Worm (Caenorhabditis elegans) whole organism, L1 larva: ENCODE data around the gene ilcr-2.
A peak's percentile ranks its signal among the peaks of the same experiment; 100 is the strongest.

Experiments
- C16A3.4 ChIP-seq: fragments of 150-350 bp; optimal IDR thresholded peaks from 2 replicates; lab custom pipeline; 2014; ENCODE audit warnings: missing biosample characterization, missing genetic modification characterization
- F16B12.6 ChIP-seq: fragments of 150-350 bp; optimal IDR thresholded peaks from 2 replicates; lab custom pipeline; 2014; ENCODE audit warnings: missing biosample characterization, missing genetic modification characterization
- Y116A8C.19 ChIP-seq: sonication (generic microtip); optimal IDR thresholded peaks from 2 replicates; lab custom pipeline; 2016; ENCODE audit warnings: missing compliant biosample characterization, missing genetic modification characterization, borderline replicate concordance
- aha-1 ChIP-seq: fragments of 150-350 bp; optimal IDR thresholded peaks from 2 replicates; lab custom pipeline; 2014; ENCODE audit warnings: missing biosample characterization, missing genetic modification characterization
- aly-2 ChIP-seq: fragments of 150-350 bp; optimal IDR thresholded peaks from 2 replicates; lab custom pipeline; 2014; ENCODE audit warnings: missing biosample characterization, missing genetic modification characterization
- ceh-63 ChIP-seq: fragments of 200-800 bp; sonication (Bioruptor generic); optimal IDR thresholded peaks from 2 replicates; lab custom pipeline; 2018; ENCODE audit warnings: mild to moderate bottlenecking, missing genetic modification characterization, missing compliant biosample characterization
- ceh-8 ChIP-seq: fragments of 200-800 bp; sonication (Bioruptor generic); optimal IDR thresholded peaks from 2 replicates; lab custom pipeline; 2018; ENCODE audit warnings: mild to moderate bottlenecking, missing genetic modification characterization, moderate library complexity, missing compliant biosample characterization
- ceh-88 ChIP-seq: fragments of 200-800 bp; sonication (Bioruptor generic); IDR thresholded peaks from 2 replicates; pipeline ENCODE4 v1.3.6; 2022; ENCODE audit warnings: missing genetic modification characterization, missing compliant biosample characterization
- ceh-90 ChIP-seq: sonication (generic microtip); optimal IDR thresholded peaks from 2 replicates; lab custom pipeline; 2016; ENCODE audit warnings: missing genetic modification characterization, missing compliant biosample characterization
- ces-1 ChIP-seq: fragments of 150-350 bp; optimal IDR thresholded peaks from 2 replicates; lab custom pipeline; 2014; ENCODE audit warnings: missing biosample characterization, missing genetic modification reagents, missing genetic modification characterization
- dpl-1 ChIP-seq, 3 experiments: fragments of 150-350 bp in 2 of 3; sonication (generic microtip) in 1 of 3; optimal IDR thresholded peaks; 2 replicates each; lab custom pipeline; 2014 to 2017; ENCODE audit warnings: missing biosample characterization in 3 of 3, missing genetic modification characterization in 3 of 3, missing genetic modification reagents in 3 of 3
- dsc-1 ChIP-seq: sonication (generic microtip); optimal IDR thresholded peaks from 2 replicates; lab custom pipeline; 2016; ENCODE audit warnings: mild to moderate bottlenecking, missing genetic modification characterization, missing compliant biosample characterization
- efl-1 ChIP-seq, 4 experiments: fragments of 150-350 bp; optimal IDR thresholded peaks in 3 of 4; peaks in 1 of 4; 1 replicate in 1 of 4; 2 replicates in 3 of 4; lab custom pipeline; 2014; ENCODE audit warnings: missing biosample characterization in 2 of 4, missing genetic modification characterization in 2 of 4, missing genetic modification reagents in 2 of 4
- efl-3 ChIP-seq: fragments of 200-800 bp; sonication (Bioruptor generic); optimal IDR thresholded peaks from 2 replicates; lab custom pipeline; 2018; ENCODE audit warnings: mild to moderate bottlenecking, missing genetic modification characterization, missing compliant biosample characterization
- elt-2 ChIP-seq: sonication (generic microtip); optimal IDR thresholded peaks from 2 replicates; lab custom pipeline; 2016; ENCODE audit warnings: missing genetic modification characterization, mild to moderate bottlenecking, inconsistent platforms, missing compliant biosample characterization, missing genetic modification reagents
- elt-3 ChIP-seq, 6 experiments: fragments of 150-350 bp in 1 of 6; sonication (generic microtip); optimal IDR thresholded peaks; 2 replicates each; lab custom pipeline; 2017 to 2018; ENCODE audit warnings: missing biosample characterization in 6 of 6, missing genetic modification characterization in 6 of 6, inconsistent platforms in 1 of 6
- fkh-10 ChIP-seq: sonication (generic microtip); optimal IDR thresholded peaks from 2 replicates; lab custom pipeline; 2017; ENCODE audit warnings: missing biosample characterization, missing genetic modification reagents, missing genetic modification characterization
- fkh-8 ChIP-seq: sonication (generic microtip); optimal IDR thresholded peaks from 2 replicates; lab custom pipeline; 2016; ENCODE audit warnings: mild to moderate bottlenecking, missing genetic modification characterization, missing compliant biosample characterization
- grh-1 ChIP-seq: fragments of 200-800 bp; sonication (Bioruptor generic); IDR thresholded peaks from 2 replicates; pipeline ENCODE4 v1.3.6; 2022; ENCODE audit warnings: missing genetic modification reagents, missing genetic modification characterization, missing compliant biosample characterization
- hlh-4 ChIP-seq: sonication (generic microtip); optimal IDR thresholded peaks from 2 replicates; lab custom pipeline; 2016; ENCODE audit warnings: mild to moderate bottlenecking, missing genetic modification characterization, missing compliant biosample characterization
- hpl-2 ChIP-seq: fragments of 150-350 bp; optimal IDR thresholded peaks from 2 replicates; lab custom pipeline; 2014; ENCODE audit warnings: missing biosample characterization, missing genetic modification reagents, missing genetic modification characterization
- irx-1 ChIP-seq: sonication (generic microtip); optimal IDR thresholded peaks from 2 replicates; lab custom pipeline; 2016; ENCODE audit warnings: missing genetic modification characterization, missing compliant biosample characterization
- isw-1 ChIP-seq: fragments of 200-800 bp; sonication (Bioruptor generic); IDR thresholded peaks from 2 replicates; pipeline ENCODE4 v1.3.6; 2022; ENCODE audit warnings: missing genetic modification characterization, missing compliant biosample characterization
- jun-1 ChIP-seq: fragments of 150-350 bp; optimal IDR thresholded peaks from 2 replicates; lab custom pipeline; 2014; ENCODE audit warnings: missing biosample characterization, missing genetic modification reagents, missing genetic modification characterization
- lin-14 ChIP-seq: fragments of 200-800 bp; sonication (Bioruptor generic); optimal IDR thresholded peaks from 2 replicates; lab custom pipeline; 2018; ENCODE audit warnings: mild to moderate bottlenecking, missing genetic modification characterization, moderate library complexity, missing compliant biosample characterization
- lin-15B ChIP-seq: fragments of 150-350 bp; sonication (generic microtip); optimal IDR thresholded peaks from 3 replicates; lab custom pipeline; 2014; ENCODE audit warnings: missing biosample characterization, missing genetic modification characterization
- lin-35 ChIP-seq, 2 experiments: fragments of 150-350 bp; optimal IDR thresholded peaks; 2 replicates each; lab custom pipeline; 2014; ENCODE audit warnings: missing biosample characterization in 2 of 2, missing genetic modification characterization in 2 of 2, missing genetic modification reagents in 2 of 2
- lin-39 ChIP-seq: fragments of 150-350 bp; optimal IDR thresholded peaks from 2 replicates; lab custom pipeline; 2014; ENCODE audit warnings: missing biosample characterization, missing genetic modification reagents, missing genetic modification characterization
- lsy-2 ChIP-seq, 2 experiments: fragments of 150-350 bp; optimal IDR thresholded peaks; 2 replicates each; lab custom pipeline; 2014; ENCODE audit warnings: missing biosample characterization in 2 of 2, missing genetic modification characterization in 2 of 2
- mdl-1 ChIP-seq, 2 experiments: fragments of 150-350 bp; optimal IDR thresholded peaks; 2 replicates each; lab custom pipeline; 2014 to 2017; ENCODE audit warnings: missing biosample characterization in 2 of 2, missing genetic modification characterization in 2 of 2, inconsistent platforms in 1 of 2
- mef-2 ChIP-seq: fragments of 150-350 bp; optimal IDR thresholded peaks from 2 replicates; lab custom pipeline; 2014; ENCODE audit warnings: missing biosample characterization, missing genetic modification characterization
- mep-1 ChIP-seq: fragments of 150-350 bp; optimal IDR thresholded peaks from 2 replicates; lab custom pipeline; 2014; ENCODE audit warnings: missing biosample characterization, missing genetic modification characterization
- nhr-28 ChIP-seq: fragments of 150-350 bp; optimal IDR thresholded peaks from 2 replicates; lab custom pipeline; 2014; ENCODE audit warnings: missing biosample characterization, missing genetic modification characterization
- nhr-71 ChIP-seq: sonication (generic microtip); optimal IDR thresholded peaks from 2 replicates; lab custom pipeline; 2016; ENCODE audit warnings: mild to moderate bottlenecking, missing genetic modification characterization, moderate library complexity, missing compliant biosample characterization
- nhr-76 ChIP-seq: sonication (generic microtip); optimal IDR thresholded peaks from 2 replicates; lab custom pipeline; 2017; ENCODE audit warnings: missing biosample characterization, missing genetic modification characterization
- nhr-84 ChIP-seq: sonication (generic microtip); optimal IDR thresholded peaks from 2 replicates; lab custom pipeline; 2017; ENCODE audit warnings: missing biosample characterization, missing genetic modification characterization
- nhr-85 ChIP-seq: sonication (generic microtip); peaks from one replicate; lab custom pipeline; 2016; ENCODE audit warnings: missing genetic modification characterization, inconsistent platforms, missing compliant biosample characterization
- pag-3 ChIP-seq: sonication (generic microtip); optimal IDR thresholded peaks from 2 replicates; lab custom pipeline; 2017; ENCODE audit warnings: missing genetic modification characterization, mild to moderate bottlenecking, missing compliant biosample characterization, antibody characterized with exemption, borderline replicate concordance; ENCODE audit not compliant: insufficient read depth
- pax-3 ChIP-seq: fragments of 200-800 bp; sonication (Bioruptor generic); optimal IDR thresholded peaks from 2 replicates; lab custom pipeline; 2018; ENCODE audit warnings: mild to moderate bottlenecking, missing genetic modification characterization, moderate library complexity, missing compliant biosample characterization
- pqm-1 ChIP-seq: sonication (generic microtip); optimal IDR thresholded peaks from 3 replicates; lab custom pipeline; 2017; ENCODE audit warnings: missing biosample characterization, missing genetic modification characterization
- snpc-4 ChIP-seq: fragments of 150-350 bp; optimal IDR thresholded peaks from 2 replicates; lab custom pipeline; 2014; ENCODE audit warnings: missing biosample characterization, missing genetic modification characterization
- sox-4 ChIP-seq: sonication (generic microtip); optimal IDR thresholded peaks from 2 replicates; lab custom pipeline; 2016; ENCODE audit warnings: missing genetic modification characterization, missing compliant biosample characterization
- swsn-7 ChIP-seq: sonication (generic microtip); optimal IDR thresholded peaks from 2 replicates; lab custom pipeline; 2016; ENCODE audit warnings: missing genetic modification characterization, missing compliant biosample characterization
- tbx-2 ChIP-seq: sonication (generic microtip); optimal IDR thresholded peaks from 2 replicates; lab custom pipeline; 2016; ENCODE audit warnings: missing genetic modification characterization, missing compliant biosample characterization
- tlp-1 ChIP-seq: fragments of 150-350 bp; optimal IDR thresholded peaks from 2 replicates; lab custom pipeline; 2014; ENCODE audit warnings: missing biosample characterization, missing genetic modification characterization
- unc-130 ChIP-seq: fragments of 150-350 bp; optimal IDR thresholded peaks from 2 replicates; lab custom pipeline; 2017; ENCODE audit warnings: missing biosample characterization, missing genetic modification characterization, inconsistent platforms
- unc-62 ChIP-seq: fragments of 150-350 bp; optimal IDR thresholded peaks from 2 replicates; lab custom pipeline; 2014; ENCODE audit warnings: missing biosample characterization, missing genetic modification reagents, missing genetic modification characterization
- unc-86 ChIP-seq: sonication (generic microtip); optimal IDR thresholded peaks from 2 replicates; lab custom pipeline; 2016; ENCODE audit warnings: missing genetic modification characterization, missing compliant biosample characterization
- vab-15 ChIP-seq: sonication (generic microtip); optimal IDR thresholded peaks from 2 replicates; lab custom pipeline; 2017; ENCODE audit warnings: missing genotype, mild to moderate bottlenecking, missing genetic modification characterization, missing compliant biosample characterization
- xbp-1 ChIP-seq: sonication (generic microtip); optimal IDR thresholded peaks from 2 replicates; lab custom pipeline; 2016; ENCODE audit warnings: missing genetic modification characterization, missing compliant biosample characterization
- zip-4 ChIP-seq: fragments of 200-800 bp; sonication (Bioruptor generic); optimal IDR thresholded peaks from 2 replicates; lab custom pipeline; 2018; ENCODE audit warnings: mild to moderate bottlenecking, missing genetic modification characterization, moderate library complexity, missing compliant biosample characterization
- ztf-4 ChIP-seq: fragments of 150-350 bp; optimal IDR thresholded peaks from 2 replicates; lab custom pipeline; 2014; ENCODE audit warnings: missing biosample characterization, missing genetic modification characterization

ilcr-2 gene

DNA sequence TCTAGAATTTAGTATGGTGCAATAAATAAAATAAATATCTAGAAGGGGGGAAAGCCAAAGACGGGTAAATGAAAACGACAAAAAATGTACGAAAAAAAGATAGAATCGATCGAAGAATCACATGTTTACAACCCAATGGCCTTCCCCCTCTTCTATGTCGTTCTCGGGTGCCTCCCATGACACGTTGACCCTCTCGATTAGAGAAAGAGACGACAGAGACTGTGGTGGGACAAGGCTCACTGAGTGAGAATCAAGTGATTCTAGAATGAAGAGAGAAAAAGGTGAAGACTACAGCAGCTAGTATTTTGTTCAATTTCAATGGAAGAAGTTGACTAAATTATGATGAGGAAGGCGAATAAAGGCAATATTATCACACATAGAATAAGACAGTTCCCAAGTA, 49.0 kb upstream of the ilcr-2 start (continued):
- TF ChIP-seq elt-2: peak; percentile 59
- no peak for TF ChIP-seq grh-1 (GFP tag; lab: Robert Waterston, UW)
- TF ChIP-seq unc-86 (tag; lab: Kevin White, UChicago): no peak
- TF ChIP-seq tlp-1: no peak
- TF ChIP-seq ceh-90: no peak
- TF ChIP-seq vab-15 (tag; lab: Kevin White, UChicago): no peak
- peak; percentile 21 to 60 (median 58) for TF ChIP-seq dpl-1 (GFP tag; optimal IDR thresholded peaks at IDR 0.05; lab: Kevin White, UChicago)
- no peak for TF ChIP-seq irx-1
- no peak for TF ChIP-seq unc-130 (tag; lab: Kevin White, UChicago)
- peak; percentile 78 for TF ChIP-seq nhr-71 (tag; lab: Kevin White, UChicago)
- TF ChIP-seq lin-35 (GFP tag; optimal IDR thresholded peaks at IDR 0.05; lab: Kevin White, UChicago): peak; percentile 60 to 78
- no peak for TF ChIP-seq mef-2 (tag; lab: Kevin White, UChicago)
- no peak for TF ChIP-seq nhr-84 (tag; lab: Kevin White, UChicago)
- no peak for TF ChIP-seq aly-2 (tag; lab: Kevin White, UChicago)
- peak; percentile 19 for TF ChIP-seq xbp-1 (tag; lab: Kevin White, UChicago)
- TF ChIP-seq zip-4 (GFP tag; lab: Kevin White, UChicago): no peak
- no peak for TF ChIP-seq aha-1
- no peak for TF ChIP-seq ces-1
- no peak for TF ChIP-seq Y116A8C.19
- no peak for TF ChIP-seq ceh-88
- peak in 1 of 6 experiments; percentile 74 for TF ChIP-seq elt-3 (tag; optimal IDR thresholded peaks at IDR 0.05; lab: Kevin White, UChicago)
- no peak for TF ChIP-seq fkh-8 (tag; lab: Kevin White, UChicago)
- TF ChIP-seq jun-1: no peak
- peak; percentile 56 to 73 for TF ChIP-seq lsy-2 (tag; optimal IDR thresholded peaks at IDR 0.05; lab: Kevin White, UChicago)
- no peak for TF ChIP-seq fkh-10 (GFP tag; lab: Kevin White, UChicago)
- peak; percentile 55 for TF ChIP-seq C16A3.4 (tag; lab: Kevin White, UChicago)
- no peak for TF ChIP-seq dsc-1
- no peak for TF ChIP-seq unc-62 (GFP tag; lab: Kevin White, UChicago)
- TF ChIP-seq pax-3: no peak
- TF ChIP-seq lin-14: peak; percentile 85
- TF ChIP-seq lin-39 (tag; lab: Kevin White, UChicago): no peak
- TF ChIP-seq ztf-4 (tag; lab: Kevin White, UChicago): peak; percentile 36
- no peak for TF ChIP-seq nhr-28
- no peak for TF ChIP-seq hlh-4 (tag; lab: Kevin White, UChicago)
- no peak for TF ChIP-seq pag-3 (tag; lab: Kevin White, UChicago)
- no peak for TF ChIP-seq nhr-76
- TF ChIP-seq efl-3: no peak
- TF ChIP-seq nhr-85 (tag; lab: Kevin White, UChicago): peak; percentile 79
- peak; percentile 6 for TF ChIP-seq snpc-4 (tag; lab: Kevin White, UChicago)
- TF ChIP-seq lin-15B (tag; lab: Kevin White, UChicago): no peak
- TF ChIP-seq tbx-2 (tag; lab: Kevin White, UChicago): no peak
- TF ChIP-seq swsn-7: peak; percentile 48
- peak; percentile 70 for TF ChIP-seq mep-1 (tag; lab: Kevin White, UChicago)
- peak in 1 of 2 experiments; percentile 62 for TF ChIP-seq mdl-1 (tag; optimal IDR thresholded peaks at IDR 0.05; lab: Kevin White, UChicago)
- TF ChIP-seq ceh-8 (GFP tag; lab: Kevin White, UChicago): no peak
- TF ChIP-seq hpl-2 (GFP tag; lab: Kevin White, UChicago): no peak
- TF ChIP-seq F16B12.6: peak; percentile 34
- peak; percentile 45 to 55 for TF ChIP-seq efl-1 (optimal IDR thresholded peaks at IDR 0.05; lab: Kevin White, UChicago)
- peak; percentile 45 to 89 for TF ChIP-seq efl-1 (GFP tag; optimal IDR thresholded peaks at IDR 0.05 in 1 of 2; lab: Kevin White, UChicago)
- no peak for TF ChIP-seq isw-1 (GFP tag; lab: Robert Waterston, UW)
- TF ChIP-seq pqm-1 (tag; lab: Kevin White, UChicago): no peak
- no peak for TF ChIP-seq ceh-63
- TF ChIP-seq sox-4: no peak
